Fruit fly (Drosophila melanogaster) whole organism, embryonic: ENCODE results near the gene Calr.

Experiments
- Asciz ChIP-seq: fragments of 200-800 bp; sonication (Bioruptor generic); optimal IDR thresholded peaks from 2 replicates; lab custom pipeline; 2017; ENCODE audit warnings: missing biosample characterization, mild to moderate bottlenecking, missing genetic modification characterization, missing genetic modification reagents
- Atf6 ChIP-seq: fragments of 200-800 bp; sonication (Bioruptor generic); IDR thresholded peaks from 2 replicates; pipeline ENCODE4 v1.3.6; 2022; ENCODE audit warnings: missing biosample characterization, missing genetic modification characterization
- Awh ChIP-seq: fragments of 200-800 bp; sonication (Bioruptor generic); IDR thresholded peaks from 2 replicates; pipeline ENCODE4, ENCODE4 v1.3.6; 2022; ENCODE audit warnings: missing biosample characterization, missing genetic modification characterization
- Bdp1 ChIP-seq: fragments of 200-800 bp; sonication (Bioruptor generic); optimal IDR thresholded peaks from 3 replicates; lab custom pipeline; 2016; ENCODE audit warnings: missing biosample characterization, missing genetic modification characterization
- Bgb ChIP-seq: fragments of 200-800 bp; sonication (Bioruptor generic); IDR thresholded peaks from 2 replicates; pipeline ENCODE4 v1.3.6; 2022; ENCODE audit warnings: missing biosample characterization, missing genetic modification characterization; ENCODE audit not compliant: partially characterized antibody
- CG1024 ChIP-seq: fragments of 200-800 bp; sonication (Bioruptor generic); IDR thresholded peaks from 2 replicates; pipeline ENCODE4 v1.3.6; 2022; ENCODE audit warnings: missing biosample characterization, missing genetic modification characterization
- CG11504 ChIP-seq: fragments of 200-800 bp; sonication (Bioruptor generic); optimal IDR thresholded peaks from 3 replicates; lab custom pipeline; 2019; ENCODE audit warnings: missing biosample characterization, mild to moderate bottlenecking, missing genetic modification characterization, moderate library complexity
- CG15011 ChIP-seq: fragments of 200-800 bp; sonication (Bioruptor generic); optimal IDR thresholded peaks from 3 replicates; lab custom pipeline; 2018; ENCODE audit warnings: missing biosample characterization, mild to moderate bottlenecking, missing genetic modification characterization
- CG15696 ChIP-seq: fragments of 200-800 bp; sonication (Bioruptor generic); optimal IDR thresholded peaks from 2 replicates; lab custom pipeline; 2019; ENCODE audit warnings: missing biosample characterization, mild to moderate bottlenecking, missing genetic modification characterization, moderate library complexity
- CG16815 ChIP-seq: fragments of 200-800 bp; sonication (Bioruptor generic); optimal IDR thresholded peaks from 3 replicates; lab custom pipeline; 2017; ENCODE audit warnings: missing biosample characterization, mild to moderate bottlenecking, missing genetic modification characterization
- CG17328 ChIP-seq: fragments of 200-800 bp; sonication (Bioruptor generic); IDR thresholded peaks from 2 replicates; pipeline ENCODE4 v1.3.6; 2022; ENCODE audit warnings: missing biosample characterization, missing genetic modification characterization
- CG2116 ChIP-seq: fragments of 200-800 bp; sonication (Bioruptor generic); optimal IDR thresholded peaks from 3 replicates; lab custom pipeline; 2018; ENCODE audit warnings: missing biosample characterization, mild to moderate bottlenecking, missing genetic modification characterization
- CG2875 ChIP-seq: fragments of 200-800 bp; sonication (Bioruptor generic); optimal IDR thresholded peaks from 2 replicates; lab custom pipeline; 2017; ENCODE audit warnings: missing biosample characterization, mild to moderate bottlenecking, missing genetic modification characterization, missing genetic modification reagents
- CG3995 ChIP-seq: fragments of 200-800 bp; sonication (Bioruptor generic); optimal IDR thresholded peaks from 3 replicates; lab custom pipeline; 2016; ENCODE audit warnings: missing biosample characterization, missing genetic modification characterization
- CG7556 ChIP-seq: fragments of 200-800 bp; sonication (Bioruptor generic); optimal IDR thresholded peaks from 2 replicates; lab custom pipeline; 2017; ENCODE audit warnings: missing biosample characterization, mild to moderate bottlenecking, missing genetic modification characterization
- D ChIP-seq, 2 experiments: fragments of 200-800 bp in 1 of 2; fragments of >200 bp in 1 of 2; sonication (Bioruptor generic) in 1 of 2; optimal IDR thresholded peaks; 2 replicates in 1 of 2; 3 replicates in 1 of 2; lab custom pipeline; 2017; ENCODE audit warnings: mild to moderate bottlenecking in 1 of 2, missing biosample characterization in 1 of 2, missing genetic modification characterization in 1 of 2, missing genetic modification reagents in 1 of 2
- Dbx ChIP-seq: fragments of 200-800 bp; sonication (Bioruptor generic); IDR thresholded peaks from 3 replicates; pipeline ENCODE4 v1.3.6; 2022; ENCODE audit warnings: missing biosample characterization, missing genetic modification characterization
- HLH54F ChIP-seq: fragments of 200-800 bp; sonication (Bioruptor generic); optimal IDR thresholded peaks from 3 replicates; lab custom pipeline; 2016; ENCODE audit warnings: missing biosample characterization, missing genetic modification characterization
- Hr39 ChIP-seq: fragments of >200 bp; optimal IDR thresholded peaks from 2 replicates; lab custom pipeline; 2017
- Kr ChIP-seq: fragments of 200-800 bp; sonication (Bioruptor generic); optimal IDR thresholded peaks from 2 replicates; lab custom pipeline; 2017; ENCODE audit warnings: missing biosample characterization, mild to moderate bottlenecking, missing genetic modification characterization
- Lpt ChIP-seq: fragments of >200 bp; optimal IDR thresholded peaks from 2 replicates; lab custom pipeline; 2018; ENCODE audit warnings: missing biosample characterization, missing genetic modification characterization
- Med ChIP-seq: fragments of 200-800 bp; sonication (Bioruptor generic); peaks from one replicate; lab custom pipeline; 2016; ENCODE audit warnings: missing biosample characterization, missing genetic modification characterization, mild to moderate bottlenecking, inconsistent platforms, moderate library complexity
- Nf-YC ChIP-seq: fragments of 200-800 bp; optimal IDR thresholded peaks from 3 replicates; lab custom pipeline; 2019; ENCODE audit warnings: missing biosample characterization, mild to moderate bottlenecking, missing genetic modification characterization, moderate library complexity
- NfI ChIP-seq: fragments of 200-800 bp; sonication (Bioruptor generic); optimal IDR thresholded peaks from 3 replicates; lab custom pipeline; 2018; ENCODE audit warnings: missing biosample characterization, mild to moderate bottlenecking, missing genetic modification characterization, moderate library complexity
- Optix ChIP-seq: fragments of 200-800 bp; sonication (Bioruptor generic); IDR thresholded peaks from 3 replicates; pipeline ENCODE4 v1.3.6; 2022; ENCODE audit warnings: missing biosample characterization, missing genetic modification characterization
- Poxn ChIP-seq: fragments of 200-800 bp; sonication (Bioruptor generic); IDR thresholded peaks from 2 replicates; pipeline ENCODE4 v1.3.6; 2022; ENCODE audit warnings: missing biosample characterization, missing genetic modification characterization
- Rfx ChIP-seq: fragments of 200-800 bp; sonication (Bioruptor generic); IDR thresholded peaks from 2 replicates; pipeline ENCODE4 v1.3.6; 2022; ENCODE audit warnings: missing biosample characterization, missing genetic modification characterization
- Stat92E ChIP-seq, 3 experiments: fragments of >200 bp in 2 of 3; fragments of 200-800 bp in 1 of 3; sonication (Bioruptor generic) in 1 of 3; optimal IDR thresholded peaks; 2 replicates each; lab custom pipeline; 2017 to 2019; ENCODE audit warnings: missing biosample characterization in 3 of 3, missing genetic modification characterization in 3 of 3, mild to moderate bottlenecking in 1 of 3, moderate library complexity in 1 of 3
- Trl ChIP-seq, 3 experiments: fragments of >200 bp in 2 of 3; fragments of 200-800 bp in 1 of 3; sonication (Bioruptor generic) in 1 of 3; optimal IDR thresholded peaks; 2 replicates in 1 of 3; 3 replicates in 2 of 3; lab custom pipeline; 2016 to 2017; ENCODE audit warnings: missing biosample characterization in 1 of 3, missing genetic modification characterization in 1 of 3
- ara ChIP-seq: fragments of 200-800 bp; sonication (Bioruptor generic); IDR thresholded peaks from 2 replicates; pipeline ENCODE4 v1.3.6; 2022; ENCODE audit warnings: missing biosample characterization, missing genetic modification characterization
- bcd ChIP-seq: fragments of 200-800 bp; sonication (Bioruptor generic); optimal IDR thresholded peaks from 2 replicates; lab custom pipeline; 2017; ENCODE audit warnings: missing biosample characterization, mild to moderate bottlenecking, missing genetic modification characterization
- br ChIP-seq: fragments of >200 bp; optimal IDR thresholded peaks from 2 replicates; lab custom pipeline; 2017
- cad ChIP-seq: fragments of >200 bp; optimal IDR thresholded peaks from 2 replicates; lab custom pipeline; 2017; ENCODE audit warnings: missing biosample characterization, missing genetic modification characterization
- caup ChIP-seq: fragments of 200-800 bp; sonication (Bioruptor generic); optimal IDR thresholded peaks from 3 replicates; lab custom pipeline; 2017; ENCODE audit warnings: missing biosample characterization, mild to moderate bottlenecking, missing genetic modification characterization, moderate library complexity; ENCODE audit not compliant: severe bottlenecking
- crol ChIP-seq: fragments of 200-800 bp; sonication (Bioruptor generic); IDR thresholded peaks from 2 replicates; pipeline ENCODE4 v1.3.6; 2022; ENCODE audit warnings: missing biosample characterization, missing genetic modification characterization
- dmrt11E ChIP-seq: fragments of 200-800 bp; sonication (Bioruptor generic); optimal IDR thresholded peaks from 3 replicates; lab custom pipeline; 2018; ENCODE audit warnings: missing biosample characterization, mild to moderate bottlenecking, missing genetic modification characterization, moderate library complexity
- fru ChIP-seq: fragments of >200 bp; optimal IDR thresholded peaks from 2 replicates; lab custom pipeline; 2017
- gem ChIP-seq: fragments of 200-800 bp; sonication (Bioruptor generic); optimal IDR thresholded peaks from 2 replicates; lab custom pipeline; 2019; ENCODE audit warnings: missing biosample characterization, mild to moderate bottlenecking, missing genetic modification characterization, moderate library complexity
- grn ChIP-seq: fragments of 200-800 bp; sonication (Bioruptor generic); optimal IDR thresholded peaks from 3 replicates; lab custom pipeline; 2017; ENCODE audit warnings: missing biosample characterization, missing genetic modification characterization
- gsb-n ChIP-seq: fragments of 200-800 bp; sonication (Bioruptor generic); optimal IDR thresholded peaks from 3 replicates; lab custom pipeline; 2018; ENCODE audit warnings: missing biosample characterization, mild to moderate bottlenecking, missing genetic modification characterization
- gt ChIP-seq: fragments of 200-800 bp; sonication (Bioruptor generic); IDR thresholded peaks from 2 replicates; pipeline ENCODE4 v1.3.6; 2022; ENCODE audit warnings: missing biosample characterization, missing genetic modification characterization
- hb ChIP-seq: fragments of 200-800 bp; sonication (Bioruptor generic); IDR thresholded peaks from 3 replicates; pipeline ENCODE4 v1.3.6; 2022; ENCODE audit warnings: missing biosample characterization, missing genetic modification characterization; ENCODE audit not compliant: partially characterized antibody
- kni ChIP-seq: fragments of 200-800 bp; sonication (Bioruptor generic); optimal IDR thresholded peaks from 3 replicates; lab custom pipeline; 2017; ENCODE audit warnings: mild to moderate bottlenecking, missing biosample characterization, missing genetic modification reagents, missing genetic modification characterization
- nom ChIP-seq: fragments of 200-800 bp; sonication (Bioruptor generic); optimal IDR thresholded peaks from 2 replicates; lab custom pipeline; 2017; ENCODE audit warnings: missing biosample characterization, missing genetic modification characterization, mild to moderate bottlenecking, moderate library complexity, missing genetic modification reagents
- sd ChIP-seq: fragments of 200-800 bp; sonication (Bioruptor generic); optimal IDR thresholded peaks from 3 replicates; lab custom pipeline; 2018; ENCODE audit warnings: missing biosample characterization, mild to moderate bottlenecking, missing genetic modification characterization, moderate library complexity
- sens ChIP-seq: fragments of 200-800 bp; sonication (Bioruptor generic); peaks from one replicate; lab custom pipeline; 2016; ENCODE audit warnings: missing biosample characterization, missing genetic modification characterization
- sqz ChIP-seq: fragments of 200-800 bp; sonication (Bioruptor generic); optimal IDR thresholded peaks from 3 replicates; lab custom pipeline; 2018; ENCODE audit warnings: missing biosample characterization, mild to moderate bottlenecking, missing genetic modification characterization
- sug ChIP-seq: fragments of 200-800 bp; optimal IDR thresholded peaks from 2 replicates; lab custom pipeline; 2019; ENCODE audit warnings: missing biosample characterization, mild to moderate bottlenecking, missing genetic modification characterization, moderate library complexity
- tll ChIP-seq, 2 experiments: fragments of 200-800 bp in 1 of 2; fragments of >200 bp in 1 of 2; sonication (Bioruptor generic) in 1 of 2; optimal IDR thresholded peaks; 2 replicates each; lab custom pipeline; 2017 to 2019; ENCODE audit warnings: missing biosample characterization in 2 of 2, missing genetic modification characterization in 2 of 2, mild to moderate bottlenecking in 1 of 2, moderate library complexity in 1 of 2
- zen ChIP-seq: fragments of 200-800 bp; sonication (Bioruptor generic); optimal IDR thresholded peaks from 3 replicates; lab custom pipeline; 2018; ENCODE audit warnings: missing biosample characterization, mild to moderate bottlenecking, missing genetic modification characterization, moderate library complexity

The Calr gene

dm6 chr3R:9591769-9592388 is 38.8 kb downstream of the Calr start:
- no peak for TF ChIP-seq Asciz
- TF ChIP-seq CG16815 (GFP tag; lab: Kevin White, UChicago), result no peak
- no peak for TF ChIP-seq Rfx (GFP tag; lab: Robert Waterston, UW)
- peak; percentile 43 for TF ChIP-seq kni
- peak; percentile 71 for TF ChIP-seq sd
- no peak for TF ChIP-seq NfI (GFP tag; lab: Kevin White, UChicago)
- TF ChIP-seq fru, result no peak
- no peak for TF ChIP-seq Awh (GFP tag; lab: Robert Waterston, UW)
- TF ChIP-seq Optix (GFP tag; lab: Robert Waterston, UW), result no peak
- TF ChIP-seq Poxn, result no peak
- no peak for TF ChIP-seq Nf-YC (tag; lab: Kevin White, UChicago)
- TF ChIP-seq nom (GFP tag; lab: Kevin White, UChicago), result peak; percentile 16
- TF ChIP-seq sug (tag; lab: Kevin White, UChicago), result peak; percentile 11
- TF ChIP-seq caup (GFP tag; lab: Kevin White, UChicago), result no peak
- no peak for TF ChIP-seq bcd
- no peak for TF ChIP-seq Bgb (GFP tag; lab: Robert Waterston, UW)
- peak; percentile 4 for TF ChIP-seq CG11504 (tag; lab: Kevin White, UChicago)
- no peak for TF ChIP-seq br (lab: Kevin White, UChicago)
- TF ChIP-seq D (optimal IDR thresholded peaks at IDR 0.05; lab: Kevin White, UChicago), result no peak
- peak; percentile 1 for TF ChIP-seq D (GFP tag; optimal IDR thresholded peaks at IDR 0.05; lab: Kevin White, UChicago)
- no peak for TF ChIP-seq crol (GFP tag; lab: Robert Waterston, UW)
- TF ChIP-seq CG15696 (tag; lab: Kevin White, UChicago), result peak; percentile 3
- TF ChIP-seq HLH54F (GFP tag; lab: Kevin White, UChicago), result no peak
- TF ChIP-seq gt (GFP tag; lab: Robert Waterston, UW), result no peak
- peak; percentile 14 for TF ChIP-seq dmrt11E
- no peak for TF ChIP-seq CG7556
- peak; percentile 10 for TF ChIP-seq gem (tag; lab: Kevin White, UChicago)
- no peak for TF ChIP-seq Trl (optimal IDR thresholded peaks at IDR 0.05; lab: Kevin White, UChicago)
- no peak for TF ChIP-seq Trl (GFP tag; optimal IDR thresholded peaks at IDR 0.05; lab: Kevin White, UChicago)
- TF ChIP-seq sens (GFP tag; lab: Kevin White, UChicago), result peak; percentile 75
- no peak for TF ChIP-seq Hr39
- TF ChIP-seq gsb-n (tag; lab: Kevin White, UChicago), result peak; percentile 2
- peak; percentile 53 for TF ChIP-seq cad (GFP tag; lab: Kevin White, UChicago)
- peak; percentile 63 for TF ChIP-seq Kr (GFP tag; lab: Kevin White, UChicago)
- peak; percentile 56 for TF ChIP-seq sqz (GFP tag; lab: Kevin White, UChicago)
- no peak for TF ChIP-seq Bdp1 (GFP tag; lab: Kevin White, UChicago)
- no peak for TF ChIP-seq CG17328
- no peak for TF ChIP-seq Atf6
- TF ChIP-seq Med, result peak; percentile 71
- TF ChIP-seq CG2116, result no peak
- TF ChIP-seq CG3995 (GFP tag; lab: Kevin White, UChicago), result no peak
- no peak for TF ChIP-seq Lpt (GFP tag; lab: Kevin White, UChicago)
- no peak for TF ChIP-seq hb (GFP tag; lab: Robert Waterston, UW)
- no peak for TF ChIP-seq Dbx (GFP tag; lab: Robert Waterston, UW)
- peak; percentile 79 for TF ChIP-seq grn (GFP tag; lab: Kevin White, UChicago)
- no peak for TF ChIP-seq CG15011 (GFP tag; lab: Kevin White, UChicago)
- TF ChIP-seq Stat92E (GFP tag; optimal IDR thresholded peaks at IDR 0.05; lab: Kevin White, UChicago), result no peak
- peak; percentile 3 for TF ChIP-seq zen
- no peak for TF ChIP-seq CG1024
- TF ChIP-seq tll (GFP tag; optimal IDR thresholded peaks at IDR 0.05; lab: Kevin White, UChicago), result peak in 1 of 2 experiments; percentile 7
- TF ChIP-seq ara (GFP tag; lab: Robert Waterston, UW), result no peak
- no peak for TF ChIP-seq CG2875
